Worm (Caenorhabditis elegans): ENCODE measurements around the gene lelo-4.

DNA sequence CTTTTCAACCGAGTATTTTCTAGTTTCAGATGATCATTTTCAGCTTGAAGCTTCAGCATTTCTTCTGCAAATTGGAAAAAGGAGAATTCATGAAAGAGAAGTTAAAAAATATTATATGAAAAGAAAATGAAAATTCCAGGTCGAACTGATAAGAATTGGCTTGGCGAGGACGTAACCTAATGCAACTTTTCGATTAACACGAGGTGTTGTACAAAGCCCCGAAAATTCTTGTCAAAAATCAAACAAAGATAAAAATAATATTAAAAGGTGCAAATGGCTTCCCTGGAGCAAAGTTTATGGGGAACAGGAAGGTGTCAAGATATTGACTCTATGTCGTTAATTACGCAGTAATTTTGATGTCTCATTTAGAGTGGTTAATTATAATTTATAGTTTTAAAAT lies 29.6 kb downstream of the lelo-4 start:
- TF ChIP-seq klf-2 (GFP tag; conservative IDR thresholded peaks at IDR 0.05) (no peak), ref-1 (GFP tag; conservative IDR thresholded peaks at IDR 0.05) (no peak), tab-1 (GFP tag; IDR thresholded peaks at IDR 0.05) (no peak)

All from whole organism, midembryonic.